Fruit fly (Drosophila melanogaster): Measurements from ENCODE around the gene CG9701.

CG9701 gene

DNA sequence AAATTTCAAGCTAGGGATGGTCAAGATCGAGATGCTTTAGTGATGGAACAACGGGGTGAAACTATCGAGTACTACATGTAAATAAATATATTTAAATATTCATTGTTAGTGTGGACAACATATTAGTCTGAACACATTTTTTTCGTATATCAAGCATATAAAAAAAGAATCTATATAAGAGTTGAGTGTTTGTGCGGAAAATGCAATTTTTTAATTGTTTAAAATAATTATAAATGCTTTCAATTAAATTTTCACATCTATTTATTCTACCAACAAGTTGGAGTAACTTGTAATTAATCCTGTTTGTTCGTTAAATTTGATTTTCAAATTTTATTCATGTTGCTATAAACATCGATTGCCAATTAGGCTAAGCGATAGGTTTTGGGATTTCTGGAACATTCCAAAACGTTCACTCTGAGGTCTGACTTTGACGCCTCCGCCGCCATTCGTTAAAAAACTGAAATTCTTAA is 46.4 kb downstream of the CG9701 start, which contains the start of the genes mus302 and CG9705 (continued):
- 0 out of 3 replicates have a peak, but pooled peaks have one; percentile 23 for TF ChIP-seq Dbx (GFP tag; IDR thresholded peaks at IDR 0.05)
- no peak for TF ChIP-seq HmgZ (tag; optimal IDR thresholded peaks at IDR 0.05)
- no peak for TF ChIP-seq maf-S (GFP tag; optimal IDR thresholded peaks at IDR 0.05)
- no peak for TF ChIP-seq CG7745 (tag; optimal IDR thresholded peaks at IDR 0.05)
- peak; percentile 38 for TF ChIP-seq CG10209 (GFP tag; optimal IDR thresholded peaks at IDR 0.05)
- no peak for TF ChIP-seq kah (GFP tag; optimal IDR thresholded peaks at IDR 0.05)
- TF ChIP-seq CG13624 (GFP tag; optimal IDR thresholded peaks at IDR 0.05) = no peak
- TF ChIP-seq toy (GFP tag; IDR thresholded peaks at IDR 0.05) = no peak
- TF ChIP-seq CkIIα-i1 (GFP tag; IDR thresholded peaks at IDR 0.05) = no peak
- TF ChIP-seq Sox102F (GFP tag; optimal IDR thresholded peaks at IDR 0.05) = no peak
- TF ChIP-seq CG30403 (GFP tag; optimal IDR thresholded peaks at IDR 0.05) = peak; percentile 81
- TF ChIP-seq Nf-YB (GFP tag; optimal IDR thresholded peaks at IDR 0.05) = no peak
- TF ChIP-seq Hr3 (GFP tag; optimal IDR thresholded peaks at IDR 0.05) = peak; percentile 56
- 0 out of 3 replicates have a peak, but pooled peaks have one; percentile 19 for TF ChIP-seq ken (GFP tag; IDR thresholded peaks at IDR 0.05)
- peak; percentile 53 for TF ChIP-seq CG4617 (GFP tag; optimal IDR thresholded peaks at IDR 0.05; ENCODE audit: borderline replicate concordance)
- TF ChIP-seq Ptx1 (GFP tag; IDR thresholded peaks at IDR 0.05) = peak; percentile 41
- TF ChIP-seq Scr (GFP tag; IDR thresholded peaks at IDR 0.05; ENCODE audit: partially characterized antibody) = peak; percentile 80
- TF ChIP-seq Dfd (GFP tag; optimal IDR thresholded peaks at IDR 0.05) = no peak
- TF ChIP-seq lab (GFP tag; optimal IDR thresholded peaks at IDR 0.05) = no peak
- TF ChIP-seq CG9215 (GFP tag; IDR thresholded peaks at IDR 0.05) = no peak
- no peak for TF ChIP-seq pho (GFP tag; optimal IDR thresholded peaks at IDR 0.05)
- TF ChIP-seq Spps (tag; optimal IDR thresholded peaks at IDR 0.05) = no peak
- peak; percentile 4 for TF ChIP-seq stwl (tag; optimal IDR thresholded peaks at IDR 0.05)
- TF ChIP-seq NFAT (GFP tag; IDR thresholded peaks at IDR 0.05) = no peak
- peak; percentile 38 for TF ChIP-seq CG33557 (GFP tag; optimal IDR thresholded peaks at IDR 0.05)
- TF ChIP-seq Blimp-1 (GFP tag; optimal IDR thresholded peaks at IDR 0.05) = peak; percentile 31
- no peak for TF ChIP-seq Atf6 (GFP tag; IDR thresholded peaks at IDR 0.05)
- TF ChIP-seq CG12104 (GFP tag; optimal IDR thresholded peaks at IDR 0.05) = peak; percentile 37
- TF ChIP-seq Sry-δ (GFP tag; optimal IDR thresholded peaks at IDR 0.05) = peak; percentile 79
- TF ChIP-seq CG17612 (GFP tag; IDR thresholded peaks at IDR 0.05) = no peak
- TF ChIP-seq CG14667 (GFP tag; IDR thresholded peaks at IDR 0.05) = peak; percentile 38; the same call in 1 of the 2 replicates
- TF ChIP-seq Lim3 (GFP tag; IDR thresholded peaks at IDR 0.05) = no peak
- no peak for TF ChIP-seq kni (GFP tag; optimal IDR thresholded peaks at IDR 0.05)
- TF ChIP-seq grn (GFP tag; optimal IDR thresholded peaks at IDR 0.05) = no peak
- no peak for TF ChIP-seq CG12769 (tag; optimal IDR thresholded peaks at IDR 0.05)
- TF ChIP-seq pzg (GFP tag; optimal IDR thresholded peaks at IDR 0.05) = peak; percentile 34
- peak; percentile 32 for TF ChIP-seq PHDP (tag; optimal IDR thresholded peaks at IDR 0.05)
- TF ChIP-seq Asciz (GFP tag; optimal IDR thresholded peaks at IDR 0.05) = no peak
- peak; percentile 68; the same call in 1 of the 2 replicates for TF ChIP-seq Rfx (GFP tag; IDR thresholded peaks at IDR 0.05)
- TF ChIP-seq CG11504 (tag; optimal IDR thresholded peaks at IDR 0.05) = no peak
- TF ChIP-seq CG3407 (GFP tag; optimal IDR thresholded peaks at IDR 0.05) = no peak
- TF ChIP-seq nau (GFP tag; optimal IDR thresholded peaks at IDR 0.05) = no peak
- TF ChIP-seq CG12071 (GFP tag; optimal IDR thresholded peaks at IDR 0.05) = no peak
- TF ChIP-seq CG7786 (GFP tag; optimal IDR thresholded peaks at IDR 0.05) = no peak
- TF ChIP-seq HLH3B (GFP tag; IDR thresholded peaks at IDR 0.05) = no peak
- TF ChIP-seq br (optimal IDR thresholded peaks at IDR 0.05) = no peak
- peak; percentile 42 for TF ChIP-seq ind (GFP tag; optimal IDR thresholded peaks at IDR 0.05)
- TF ChIP-seq chn (GFP tag; optimal IDR thresholded peaks at IDR 0.05) = no peak
- peak; percentile 77 for TF ChIP-seq sens (GFP tag)
- no peak for TF ChIP-seq org-1 (GFP tag; optimal IDR thresholded peaks at IDR 0.05)
- TF ChIP-seq E2f1 (GFP tag; IDR thresholded peaks at IDR 0.05) = peak; percentile 14; the same call in 1 of the 2 replicates
- TF ChIP-seq Elba2 (GFP tag; optimal IDR thresholded peaks at IDR 0.05) = peak; percentile 32
